Worm (Caenorhabditis elegans): ENCODE data around the gene Y105C5B.15.

DNA sequence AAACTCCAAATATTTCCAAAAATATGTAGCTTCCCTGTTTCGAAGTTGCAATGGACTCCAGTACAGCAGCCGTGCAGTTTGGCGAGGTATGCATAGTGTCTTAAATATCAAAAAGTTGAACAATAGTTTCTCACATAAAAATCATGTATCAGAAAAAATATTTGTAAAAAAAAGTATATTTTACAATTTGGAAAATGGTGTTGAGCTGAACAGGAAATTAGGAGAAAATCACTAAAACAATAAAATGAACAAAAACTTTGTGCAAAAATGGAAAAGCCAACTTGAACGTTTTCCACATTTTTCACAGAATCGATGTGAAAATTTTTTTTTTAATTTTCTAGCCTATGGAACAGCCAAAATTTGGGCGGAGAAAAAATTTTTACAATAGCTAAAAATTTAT, 25.0 kb upstream of the Y105C5B.15 start, which contains the start of gene Y105C5B.8:
- TF ChIP-seq nhr-12 (tag; optimal IDR thresholded peaks at IDR 0.05) (no peak), mml-1 (tag; optimal IDR thresholded peaks at IDR 0.05) (no peak), unc-39 (tag; optimal IDR thresholded peaks at IDR 0.05) (no peak), elt-1 (tag; optimal IDR thresholded peaks at IDR 0.05) (no peak)
